Worm (Caenorhabditis elegans): ENCODE results near the gene srh-119.
"Not testable (repeated sequence)": the region's sequence is repeated elsewhere in the genome, so short reads cannot be mapped to it uniquely, and the experiment has no call there.

DNA sequence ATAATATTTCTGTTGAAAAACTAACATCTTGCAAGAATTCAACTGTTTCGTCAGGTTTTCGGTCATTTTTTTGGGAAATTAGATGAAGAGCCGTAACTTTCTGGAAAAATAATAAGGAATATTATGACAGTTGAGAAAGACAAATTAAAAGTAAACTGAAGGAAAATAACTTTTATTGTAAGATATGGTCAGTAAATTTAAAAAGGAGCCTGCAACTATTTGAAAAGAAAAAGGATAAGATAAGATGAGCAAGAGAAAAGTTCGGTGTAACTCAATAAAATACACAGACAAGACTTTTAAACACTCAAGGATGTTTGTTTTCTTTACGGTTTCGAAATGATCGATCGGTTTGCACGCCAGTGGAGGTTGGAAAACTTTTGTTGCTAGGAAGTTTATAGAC lies 22.6 kb upstream of the srh-119 start, which contains the start of gene fbxa-111:
- not testable (repeated sequence) for TF ChIP-seq unc-130 (GFP tag; optimal IDR thresholded peaks at IDR 0.05); lir-1 (GFP tag; conservative IDR thresholded peaks at IDR 0.05); F57C9.4 (tag; optimal IDR thresholded peaks at IDR 0.05); pha-4 (tag; optimal IDR thresholded peaks at IDR 0.05); ama-1 (optimal IDR thresholded peaks at IDR 0.05); ama-1 (GFP tag; optimal IDR thresholded peaks at IDR 0.05); snpc-4 (GFP tag; optimal IDR thresholded peaks at IDR 0.05); snpc-4 (tag; optimal IDR thresholded peaks at IDR 0.05); dpl-1 (GFP tag; optimal IDR thresholded peaks at IDR 0.05); unc-62 (GFP tag; optimal IDR thresholded peaks at IDR 0.05); aptf-3 (GFP tag; IDR thresholded peaks at IDR 0.05); bed-1 (GFP tag; IDR thresholded peaks at IDR 0.05); madf-8 (GFP tag; conservative IDR thresholded peaks at IDR 0.05)
